Worm (Caenorhabditis elegans) whole organism, L3 larva: ENCODE results near the gene srh-223.

ENCODE experiments used
- ama-1 ChIP-seq: fragments of 150-350 bp; optimal IDR thresholded peaks from 2 replicates; lab custom pipeline; 2018
- elt-3 ChIP-seq, 3 experiments: fragments of 150-350 bp in 1 of 3; sonication (generic microtip) in 2 of 3; optimal IDR thresholded peaks; 2 replicates in 2 of 3; 4 replicates in 1 of 3; lab custom pipeline; 2014 to 2017; ENCODE audit warnings: missing biosample characterization in 3 of 3, missing genetic modification characterization in 3 of 3
- fkh-10 ChIP-seq: sonication (generic microtip); optimal IDR thresholded peaks from 2 replicates; lab custom pipeline; 2017; ENCODE audit warnings: missing biosample characterization, missing genetic modification reagents, missing genetic modification characterization

- TF ChIP-seq ama-1 (no peak), elt-3 (tag; optimal IDR thresholded peaks at IDR 0.05; lab: Kevin White, UChicago) (no peak), fkh-10 (GFP tag; lab: Kevin White, UChicago) (no peak)
These were observed 6.4 kb downstream of the srh-223 start for ce11 chrIV:3988132-3988531.
